Worm (Caenorhabditis elegans) whole organism, L1 larva: ENCODE data around the gene sms-5.

ENCODE experiments used
- C04F5.9 ChIP-seq: sonication (generic microtip); optimal IDR thresholded peaks from 2 replicates; lab custom pipeline; 2016; ENCODE audit warnings: missing genetic modification characterization, missing compliant biosample characterization
- Y116A8C.19 ChIP-seq: sonication (generic microtip); optimal IDR thresholded peaks from 2 replicates; lab custom pipeline; 2016; ENCODE audit warnings: missing compliant biosample characterization, missing genetic modification characterization, borderline replicate concordance
- blmp-1 ChIP-seq: fragments of 150-350 bp; optimal IDR thresholded peaks from 2 replicates; lab custom pipeline; 2014; ENCODE audit warnings: missing biosample characterization, missing genetic modification characterization
- ceh-8 ChIP-seq: fragments of 200-800 bp; sonication (Bioruptor generic); optimal IDR thresholded peaks from 2 replicates; lab custom pipeline; 2018; ENCODE audit warnings: mild to moderate bottlenecking, missing genetic modification characterization, moderate library complexity, missing compliant biosample characterization
- ceh-82 ChIP-seq, 3 experiments: fragments of 150-350 bp in 1 of 3; sonication (generic microtip) in 2 of 3; optimal IDR thresholded peaks; 2 replicates each; lab custom pipeline; 2014 to 2017; ENCODE audit warnings: missing biosample characterization in 3 of 3, missing genetic modification characterization in 3 of 3
- dpl-1 ChIP-seq, 3 experiments: fragments of 150-350 bp in 2 of 3; sonication (generic microtip) in 1 of 3; optimal IDR thresholded peaks; 2 replicates each; lab custom pipeline; 2014 to 2017; ENCODE audit warnings: missing biosample characterization in 3 of 3, missing genetic modification characterization in 3 of 3, missing genetic modification reagents in 3 of 3
- elt-3 ChIP-seq, 6 experiments: fragments of 150-350 bp in 1 of 6; sonication (generic microtip); optimal IDR thresholded peaks; 2 replicates each; lab custom pipeline; 2017 to 2018; ENCODE audit warnings: missing biosample characterization in 6 of 6, missing genetic modification characterization in 6 of 6, inconsistent platforms in 1 of 6
- fkh-10 ChIP-seq: sonication (generic microtip); optimal IDR thresholded peaks from 2 replicates; lab custom pipeline; 2017; ENCODE audit warnings: missing biosample characterization, missing genetic modification reagents, missing genetic modification characterization
- fkh-4 ChIP-seq: sonication (generic microtip); optimal IDR thresholded peaks from 2 replicates; lab custom pipeline; 2016; ENCODE audit warnings: missing compliant biosample characterization, missing genetic modification characterization, borderline replicate concordance
- isw-1 ChIP-seq: fragments of 200-800 bp; sonication (Bioruptor generic); IDR thresholded peaks from 2 replicates; pipeline ENCODE4 v1.3.6; 2022; ENCODE audit warnings: missing genetic modification characterization, missing compliant biosample characterization
- jun-1 ChIP-seq: fragments of 150-350 bp; optimal IDR thresholded peaks from 2 replicates; lab custom pipeline; 2014; ENCODE audit warnings: missing biosample characterization, missing genetic modification reagents, missing genetic modification characterization
- lin-39 ChIP-seq: fragments of 150-350 bp; optimal IDR thresholded peaks from 2 replicates; lab custom pipeline; 2014; ENCODE audit warnings: missing biosample characterization, missing genetic modification reagents, missing genetic modification characterization
- mab-9 ChIP-seq: fragments of 200-800 bp; sonication (Bioruptor generic); IDR thresholded peaks from 2 replicates; pipeline ENCODE4 v1.3.6; 2022; ENCODE audit warnings: missing genetic modification reagents, missing genetic modification characterization, missing compliant biosample characterization
- mdl-1 ChIP-seq, 2 experiments: fragments of 150-350 bp; optimal IDR thresholded peaks; 2 replicates each; lab custom pipeline; 2014 to 2017; ENCODE audit warnings: missing biosample characterization in 2 of 2, missing genetic modification characterization in 2 of 2, inconsistent platforms in 1 of 2
- nhr-11 ChIP-seq: fragments of 150-350 bp; optimal IDR thresholded peaks from 2 replicates; lab custom pipeline; 2014; ENCODE audit warnings: missing biosample characterization, missing genetic modification characterization
- nhr-12 ChIP-seq: sonication (generic microtip); optimal IDR thresholded peaks from 2 replicates; lab custom pipeline; 2017; ENCODE audit warnings: missing biosample characterization, missing genetic modification characterization
- nhr-237 ChIP-seq: fragments of 150-350 bp; optimal IDR thresholded peaks from 2 replicates; lab custom pipeline; 2014; ENCODE audit warnings: missing biosample characterization, missing genetic modification characterization
- nhr-28 ChIP-seq: fragments of 150-350 bp; optimal IDR thresholded peaks from 2 replicates; lab custom pipeline; 2014; ENCODE audit warnings: missing biosample characterization, missing genetic modification characterization
- nhr-47 ChIP-seq: sonication (generic microtip); optimal IDR thresholded peaks from 2 replicates; lab custom pipeline; 2016; ENCODE audit warnings: mild to moderate bottlenecking, missing genetic modification characterization, moderate library complexity, missing compliant biosample characterization
- nhr-71 ChIP-seq: sonication (generic microtip); optimal IDR thresholded peaks from 2 replicates; lab custom pipeline; 2016; ENCODE audit warnings: mild to moderate bottlenecking, missing genetic modification characterization, moderate library complexity, missing compliant biosample characterization
- skn-1 ChIP-seq: fragments of 150-350 bp; optimal IDR thresholded peaks from 2 replicates; lab custom pipeline; 2014; ENCODE audit warnings: missing biosample characterization, missing genetic modification characterization
- snpc-4 ChIP-seq: fragments of 150-350 bp; optimal IDR thresholded peaks from 2 replicates; lab custom pipeline; 2014; ENCODE audit warnings: missing biosample characterization, missing genetic modification characterization
- sox-4 ChIP-seq: sonication (generic microtip); optimal IDR thresholded peaks from 2 replicates; lab custom pipeline; 2016; ENCODE audit warnings: missing genetic modification characterization, missing compliant biosample characterization
- ztf-4 ChIP-seq: fragments of 150-350 bp; optimal IDR thresholded peaks from 2 replicates; lab custom pipeline; 2014; ENCODE audit warnings: missing biosample characterization, missing genetic modification characterization

sms-5 gene

ce11 chrII:536775-537174 is 41.6 kb downstream of the sms-5 start, which contains the start of gene T27A1.2:
TSS of gene T27A1.2 (minus strand) at chrII:536875.
- TF ChIP-seq nhr-237 (tag; lab: Kevin White, UChicago) (no peak), nhr-12 (tag; lab: Kevin White, UChicago) (no peak), Y116A8C.19 (tag; lab: Kevin White, UChicago) (no peak), fkh-10 (GFP tag; lab: Kevin White, UChicago) (no peak), nhr-28 (tag; lab: Kevin White, UChicago) (no peak), nhr-11 (no peak)

ce11 chrII:542416-542815 is 47.2 kb downstream of the sms-5 start:
- no peak for TF ChIP-seq snpc-4 (tag; lab: Kevin White, UChicago)
- TF ChIP-seq elt-3 (tag; optimal IDR thresholded peaks at IDR 0.05; lab: Kevin White, UChicago), result peak in 1 of 6 experiments; percentile 76
- TF ChIP-seq mab-9 (GFP tag; lab: Robert Waterston, UW), result no peak
- peak; percentile 87 for TF ChIP-seq blmp-1 (tag; lab: Kevin White, UChicago)

- no peak for TF ChIP-seq isw-1
- no peak for TF ChIP-seq nhr-47
- no peak for TF ChIP-seq ceh-8 (GFP tag; lab: Kevin White, UChicago)
- no peak for TF ChIP-seq Y116A8C.19 (tag; lab: Kevin White, UChicago)
- TF ChIP-seq ztf-4 (tag; lab: Kevin White, UChicago), result no peak
- no peak for TF ChIP-seq ceh-82 (tag; optimal IDR thresholded peaks at IDR 0.05; lab: Kevin White, UChicago)
- no peak for TF ChIP-seq nhr-28 (tag; lab: Kevin White, UChicago)
- TF ChIP-seq fkh-4 (tag; lab: Kevin White, UChicago), result no peak
- no peak for TF ChIP-seq lin-39 (tag; lab: Kevin White, UChicago)
- no peak for TF ChIP-seq mdl-1 (tag; optimal IDR thresholded peaks at IDR 0.05; lab: Kevin White, UChicago)
- no peak for TF ChIP-seq jun-1
- no peak for TF ChIP-seq snpc-4 (tag; lab: Kevin White, UChicago)
- TF ChIP-seq nhr-71, result no peak
- no peak for TF ChIP-seq dpl-1 (GFP tag; optimal IDR thresholded peaks at IDR 0.05; lab: Kevin White, UChicago)
- TF ChIP-seq C04F5.9 (tag; lab: Kevin White, UChicago), result no peak
- TF ChIP-seq sox-4 (tag; lab: Kevin White, UChicago), result no peak
- no peak for TF ChIP-seq skn-1 (tag; lab: Kevin White, UChicago)
- TF ChIP-seq, all 84 proteins: peak for 0
These were observed 51.2 kb downstream of the sms-5 start, which contains the start of gene mlt-10 for ce11 chrII:546405-546804. TSS of gene mlt-10 (plus strand) at chrII:546705.
